Worm (Caenorhabditis elegans): ENCODE results near the gene vps-41.

DNA sequence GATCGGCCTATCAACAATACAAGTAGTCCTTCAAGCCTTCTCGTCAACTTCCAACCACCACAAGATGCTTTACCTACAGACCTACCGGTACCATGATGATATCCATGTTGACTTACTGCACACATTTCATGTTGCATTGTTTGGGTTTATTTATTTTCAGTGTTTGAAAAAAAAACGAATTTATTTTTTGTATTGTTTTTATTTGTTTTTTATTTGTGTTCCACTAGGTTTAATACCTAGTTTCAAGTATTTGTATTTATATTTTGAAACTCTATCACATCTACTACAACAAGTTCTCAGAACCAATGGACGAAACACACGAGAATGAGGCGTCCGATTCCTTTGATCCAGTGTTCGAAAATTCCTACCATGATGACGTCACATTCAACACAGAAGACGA is at the start of gene vps-41:
- TF ChIP-seq lin-13 (GFP tag; optimal IDR thresholded peaks at IDR 0.05) (no peak), nhr-6 (tag; optimal IDR thresholded peaks at IDR 0.05) (no peak), nhr-10 (tag; optimal IDR thresholded peaks at IDR 0.05) (no peak), ztf-11 (tag; optimal IDR thresholded peaks at IDR 0.05) (no peak), crh-2 (tag; optimal IDR thresholded peaks at IDR 0.05) (no peak), C34F6.9 (tag; optimal IDR thresholded peaks at IDR 0.05) (no peak), ceh-82 (tag; optimal IDR thresholded peaks at IDR 0.05) (no peak), zag-1 (tag; optimal IDR thresholded peaks at IDR 0.05) (no peak), nhr-12 (tag; optimal IDR thresholded peaks at IDR 0.05) (no peak), unc-39 (tag; optimal IDR thresholded peaks at IDR 0.05) (no peak), dmd-4 (tag; optimal IDR thresholded peaks at IDR 0.05) (no peak)

All from whole organism, L2 larva.